Fruit fly (Drosophila melanogaster) whole organism, embryonic: ENCODE measurements around the gene Vha100-2.

Experiments used
- Asciz ChIP-seq: fragments of 200-800 bp; sonication (Bioruptor generic); optimal IDR thresholded peaks from 2 replicates; lab custom pipeline; 2017; ENCODE audit warnings: missing biosample characterization, mild to moderate bottlenecking, missing genetic modification characterization, missing genetic modification reagents
- Atf-2 ChIP-seq: fragments of 200-800 bp; sonication (Bioruptor generic); optimal IDR thresholded peaks from 2 replicates; lab custom pipeline; 2016; ENCODE audit warnings: missing biosample characterization, missing genetic modification characterization
- Awh ChIP-seq: fragments of 200-800 bp; sonication (Bioruptor generic); IDR thresholded peaks from 2 replicates; pipeline ENCODE4, ENCODE4 v1.3.6; 2022; ENCODE audit warnings: missing biosample characterization, missing genetic modification characterization
- BtbVII ChIP-seq: fragments of 200-800 bp; sonication (Bioruptor generic); optimal IDR thresholded peaks from 3 replicates; lab custom pipeline; 2017; ENCODE audit warnings: missing biosample characterization, mild to moderate bottlenecking, missing genetic modification characterization
- CG11696 ChIP-seq: fragments of 200-800 bp; sonication (Bioruptor generic); IDR thresholded peaks from 2 replicates; pipeline ENCODE4 v1.3.6; 2022; ENCODE audit warnings: missing biosample characterization, missing genetic modification characterization
- CG11723 ChIP-seq: fragments of 200-800 bp; sonication (Bioruptor generic); optimal IDR thresholded peaks from 2 replicates; lab custom pipeline; 2017; ENCODE audit warnings: missing biosample characterization, mild to moderate bottlenecking, missing genetic modification characterization
- CG12219 ChIP-seq: fragments of 200-800 bp; sonication (Bioruptor generic); optimal IDR thresholded peaks from 3 replicates; lab custom pipeline; 2018; ENCODE audit warnings: missing biosample characterization, mild to moderate bottlenecking, missing genetic modification characterization
- CG12744 ChIP-seq: fragments of 200-800 bp; sonication (Bioruptor generic); optimal IDR thresholded peaks from 2 replicates; lab custom pipeline; 2016; ENCODE audit warnings: missing biosample characterization, missing genetic modification characterization
- CG14965 ChIP-seq: fragments of 200-800 bp; sonication (Bioruptor generic); optimal IDR thresholded peaks from 2 replicates; lab custom pipeline; 2016; ENCODE audit warnings: missing biosample characterization, missing genetic modification characterization, borderline replicate concordance
- CG15269 ChIP-seq: fragments of 200-800 bp; sonication (Bioruptor generic); optimal IDR thresholded peaks from 2 replicates; lab custom pipeline; 2018; ENCODE audit warnings: missing biosample characterization, mild to moderate bottlenecking, missing genetic modification characterization, moderate library complexity
- CG17359 ChIP-seq: fragments of 200-800 bp; sonication (Bioruptor generic); optimal IDR thresholded peaks from 3 replicates; lab custom pipeline; 2018; ENCODE audit warnings: missing biosample characterization, mild to moderate bottlenecking, missing genetic modification characterization, moderate library complexity
- CG18011 ChIP-seq: fragments of 200-800 bp; sonication (Bioruptor generic); optimal IDR thresholded peaks from 2 replicates; lab custom pipeline; 2017; ENCODE audit warnings: missing biosample characterization, missing genetic modification characterization, mild to moderate bottlenecking, moderate library complexity, missing genotype
- CG31224 ChIP-seq: fragments of 200-800 bp; sonication (Bioruptor generic); IDR thresholded peaks from 2 replicates; pipeline ENCODE4 v1.3.6; 2022; ENCODE audit warnings: missing biosample characterization, missing genetic modification characterization
- CG4360 ChIP-seq: fragments of 200-800 bp; sonication (Bioruptor generic); IDR thresholded peaks from 2 replicates; pipeline ENCODE4 v1.3.6; 2022; ENCODE audit warnings: missing biosample characterization, missing genetic modification characterization
- CG4820 ChIP-seq: fragments of 200-800 bp; sonication (Bioruptor generic); optimal IDR thresholded peaks from 3 replicates; lab custom pipeline; 2016; ENCODE audit warnings: missing biosample characterization, missing genetic modification characterization
- CG7271 ChIP-seq: fragments of 200-800 bp; sonication (Bioruptor generic); optimal IDR thresholded peaks from 2 replicates; lab custom pipeline; 2018; ENCODE audit warnings: missing biosample characterization, mild to moderate bottlenecking, missing genetic modification characterization, moderate library complexity
- CG8478 ChIP-seq: fragments of >200 bp; optimal IDR thresholded peaks from 2 replicates; lab custom pipeline; 2018
- D ChIP-seq, 2 experiments: fragments of 200-800 bp in 1 of 2; fragments of >200 bp in 1 of 2; sonication (Bioruptor generic) in 1 of 2; optimal IDR thresholded peaks; 2 replicates in 1 of 2; 3 replicates in 1 of 2; lab custom pipeline; 2017; ENCODE audit warnings: mild to moderate bottlenecking in 1 of 2, missing biosample characterization in 1 of 2, missing genetic modification characterization in 1 of 2, missing genetic modification reagents in 1 of 2
- Drgx ChIP-seq: fragments of 200-800 bp; sonication (Bioruptor generic); IDR thresholded peaks from 2 replicates; pipeline ENCODE4 v1.3.6; 2022; ENCODE audit warnings: missing biosample characterization, missing genetic modification characterization
- Hmx ChIP-seq: fragments of 200-800 bp; sonication (Bioruptor generic); optimal IDR thresholded peaks from 2 replicates; lab custom pipeline; 2016; ENCODE audit warnings: missing biosample characterization, missing genetic modification characterization
- MESR4 ChIP-seq: fragments of 200-800 bp; sonication (Bioruptor generic); optimal IDR thresholded peaks from 2 replicates; lab custom pipeline; 2018; ENCODE audit warnings: missing biosample characterization, mild to moderate bottlenecking, missing genetic modification characterization, moderate library complexity
- Opbp ChIP-seq: fragments of 200-800 bp; sonication (Bioruptor generic); IDR thresholded peaks from 3 replicates; pipeline ENCODE4 v1.3.6; 2022; ENCODE audit warnings: missing biosample characterization, missing genetic modification characterization; ENCODE audit not compliant: partially characterized antibody
- Optix ChIP-seq: fragments of 200-800 bp; sonication (Bioruptor generic); IDR thresholded peaks from 3 replicates; pipeline ENCODE4 v1.3.6; 2022; ENCODE audit warnings: missing biosample characterization, missing genetic modification characterization
- TFAM ChIP-seq: fragments of 200-800 bp; sonication (Bioruptor generic); optimal IDR thresholded peaks from 2 replicates; lab custom pipeline; 2017; ENCODE audit warnings: missing biosample characterization, missing genetic modification characterization, inconsistent platforms
- ap ChIP-seq: fragments of 200-800 bp; sonication (Bioruptor generic); IDR thresholded peaks from 2 replicates; pipeline ENCODE4 v1.3.6; 2022; ENCODE audit warnings: missing biosample characterization, missing genetic modification characterization
- bsh ChIP-seq, 2 experiments: fragments of 200-800 bp; sonication (Bioruptor generic); optimal IDR thresholded peaks; 2 replicates each; lab custom pipeline; 2017 to 2018; ENCODE audit warnings: mild to moderate bottlenecking in 2 of 2, missing biosample characterization in 2 of 2, missing genetic modification characterization in 2 of 2, moderate library complexity in 1 of 2
- crp ChIP-seq, 2 experiments: fragments of 200-800 bp; sonication (Bioruptor generic); optimal IDR thresholded peaks; 2 replicates in 1 of 2; 3 replicates in 1 of 2; lab custom pipeline; 2017; ENCODE audit warnings: missing biosample characterization in 2 of 2, missing genetic modification characterization in 2 of 2, mild to moderate bottlenecking in 1 of 2, moderate library complexity in 1 of 2
- dan ChIP-seq: fragments of 200-800 bp; sonication (Bioruptor generic); IDR thresholded peaks from 2 replicates; pipeline ENCODE4 v1.3.6; 2022; ENCODE audit warnings: missing biosample characterization, missing genetic modification characterization
- disco-r ChIP-seq: fragments of 200-800 bp; sonication (Bioruptor generic); optimal IDR thresholded peaks from 2 replicates; lab custom pipeline; 2016; ENCODE audit warnings: missing biosample characterization, missing genetic modification characterization
- dpn ChIP-seq, 2 experiments: fragments of 200-800 bp; sonication (Bioruptor generic); optimal IDR thresholded peaks; 3 replicates each; lab custom pipeline; 2016; ENCODE audit warnings: missing biosample characterization in 2 of 2, missing genetic modification characterization in 2 of 2
- dysf ChIP-seq: fragments of 200-800 bp; sonication (Bioruptor generic); IDR thresholded peaks from 3 replicates; pipeline ENCODE4 v1.3.6; 2022; ENCODE audit warnings: missing biosample characterization, missing genetic modification characterization
- ewg ChIP-seq: fragments of 200-800 bp; sonication (Bioruptor generic); optimal IDR thresholded peaks from 3 replicates; lab custom pipeline; 2017; ENCODE audit warnings: mild to moderate bottlenecking, missing biosample characterization, missing genetic modification reagents, missing genetic modification characterization
- eyg ChIP-seq: fragments of 200-800 bp; sonication (Bioruptor generic); optimal IDR thresholded peaks from 3 replicates; lab custom pipeline; 2016; ENCODE audit warnings: missing biosample characterization, missing genetic modification characterization
- fru ChIP-seq: fragments of >200 bp; optimal IDR thresholded peaks from 2 replicates; lab custom pipeline; 2017
- hkb ChIP-seq, 2 experiments: fragments of 200-800 bp in 1 of 2; fragments of >200 bp in 1 of 2; sonication (Bioruptor generic) in 1 of 2; IDR thresholded peaks in 1 of 2; optimal IDR thresholded peaks in 1 of 2; 2 replicates each; pipeline versions ENCODE4 v1.3.6 to Lab custom; 2017 to 2022; ENCODE audit warnings: missing biosample characterization in 1 of 2, missing genetic modification characterization in 1 of 2
- jigr1 ChIP-seq: fragments of 200-800 bp; sonication (Bioruptor generic); IDR thresholded peaks from 3 replicates; pipeline ENCODE4 v1.3.6; 2022; ENCODE audit warnings: missing biosample characterization, missing genetic modification characterization
- kay ChIP-seq: fragments of 200-800 bp; sonication (Bioruptor generic); optimal IDR thresholded peaks from 2 replicates; lab custom pipeline; 2016; ENCODE audit warnings: missing biosample characterization, missing genetic modification characterization
- ken ChIP-seq: fragments of 200-800 bp; sonication (Bioruptor generic); IDR thresholded peaks from 3 replicates; pipeline ENCODE4 v1.3.6; 2022; ENCODE audit warnings: missing biosample characterization, missing genetic modification characterization
- kni ChIP-seq: fragments of 200-800 bp; sonication (Bioruptor generic); optimal IDR thresholded peaks from 3 replicates; lab custom pipeline; 2017; ENCODE audit warnings: mild to moderate bottlenecking, missing biosample characterization, missing genetic modification reagents, missing genetic modification characterization
- onecut ChIP-seq: fragments of 200-800 bp; sonication (Bioruptor generic); IDR thresholded peaks from 2 replicates; pipeline ENCODE4 v1.3.6; 2022; ENCODE audit warnings: missing biosample characterization, missing genetic modification characterization
- phol ChIP-seq: fragments of 200-800 bp; sonication (Bioruptor generic); optimal IDR thresholded peaks from 3 replicates; lab custom pipeline; 2018; ENCODE audit warnings: missing biosample characterization, mild to moderate bottlenecking, missing genetic modification characterization, moderate library complexity
- pnt ChIP-seq: fragments of 200-800 bp; sonication (Bioruptor generic); optimal IDR thresholded peaks from 3 replicates; lab custom pipeline; 2016; ENCODE audit warnings: missing biosample characterization, missing genetic modification characterization
- prd ChIP-seq, 3 experiments: fragments of >200 bp in 2 of 3; fragments of 200-800 bp in 1 of 3; sonication (Bioruptor generic) in 1 of 3; optimal IDR thresholded peaks in 2 of 3; IDR thresholded peaks in 1 of 3; 2 replicates in 2 of 3; 3 replicates in 1 of 3; pipeline versions ENCODE4 v1.3.6 to Lab custom; 2017 to 2022; ENCODE audit warnings: missing biosample characterization in 1 of 3, missing genetic modification characterization in 1 of 3
- sd ChIP-seq: fragments of 200-800 bp; sonication (Bioruptor generic); optimal IDR thresholded peaks from 3 replicates; lab custom pipeline; 2018; ENCODE audit warnings: missing biosample characterization, mild to moderate bottlenecking, missing genetic modification characterization, moderate library complexity
- sim ChIP-seq: fragments of 200-800 bp; sonication (Bioruptor generic); IDR thresholded peaks from 2 replicates; pipeline ENCODE4 v1.3.6; 2022; ENCODE audit warnings: missing biosample characterization, missing genetic modification characterization
- sisA ChIP-seq: fragments of 200-800 bp; sonication (Bioruptor generic); IDR thresholded peaks from 2 replicates; pipeline ENCODE4 v1.3.6; 2022; ENCODE audit warnings: missing biosample characterization, missing genetic modification characterization
- unpg ChIP-seq: fragments of 200-800 bp; sonication (Bioruptor generic); optimal IDR thresholded peaks from 3 replicates; lab custom pipeline; 2018; ENCODE audit warnings: missing biosample characterization, mild to moderate bottlenecking, missing genetic modification characterization, moderate library complexity
- vfl ChIP-seq: fragments of 200-800 bp; sonication (Bioruptor generic); optimal IDR thresholded peaks from 2 replicates; lab custom pipeline; 2016; ENCODE audit warnings: missing biosample characterization, missing genetic modification characterization
- zfh1 ChIP-seq: fragments of 200-800 bp; sonication (Bioruptor generic); IDR thresholded peaks from 3 replicates; pipeline ENCODE4 v1.3.6; 2022; ENCODE audit warnings: missing biosample characterization, missing genetic modification characterization

Vha100-2 gene

dm6 chr3R:18365978-18366643 lies 32.9 kb downstream of the Vha100-2 start, which contains the start of the genes WRNexo and Nup43 (continued):
- TF ChIP-seq ken (GFP tag; lab: Robert Waterston, UW) (peak; percentile 52; the same call in 1 of the 3 replicates), fru (no peak), vfl (GFP tag; lab: Kevin White, UChicago) (peak; percentile 2), Opbp (GFP tag; lab: Robert Waterston, UW) (no peak), CG11723 (no peak), phol (tag; lab: Kevin White, UChicago) (peak; percentile 59), onecut (GFP tag; lab: Robert Waterston, UW) (no peak), ap (no peak), kni (GFP tag; lab: Kevin White, UChicago) (no peak), CG14965 (GFP tag; lab: Kevin White, UChicago) (no peak), Asciz (no peak), CG8478 (lab: Kevin White, UChicago) (no peak), bsh (GFP tag; optimal IDR thresholded peaks at IDR 0.05; lab: Kevin White, UChicago) (no peak), unpg (GFP tag; lab: Kevin White, UChicago) (no peak), Awh (GFP tag; lab: Robert Waterston, UW) (no peak), sisA (GFP tag; lab: Robert Waterston, UW) (peak; percentile 14; the same call in 1 of the 2 replicates), crp (GFP tag; optimal IDR thresholded peaks at IDR 0.05; lab: Kevin White, UChicago) (no peak), CG4820 (GFP tag; lab: Kevin White, UChicago) (peak; percentile 9), dysf (GFP tag; lab: Robert Waterston, UW) (peak; percentile 36; the same call in 1 of the 3 replicates), prd (optimal IDR thresholded peaks at IDR 0.05; lab: Kevin White, UChicago) (no peak), prd (GFP tag; IDR thresholded peaks at IDR 0.05; lab: Robert Waterston, UW) (peak; percentile 52; the same call in 2 of the 3 replicates), sd (tag; lab: Kevin White, UChicago) (no peak), sim (GFP tag; lab: Robert Waterston, UW) (no peak), zfh1 (GFP tag; lab: Robert Waterston, UW) (peak; percentile 54; the same call in 2 of the 3 replicates), CG11696 (GFP tag; lab: Robert Waterston, UW) (no peak), pnt (peak; percentile 13), BtbVII (GFP tag; lab: Kevin White, UChicago) (no peak), MESR4 (no peak), CG7271 (tag; lab: Kevin White, UChicago) (no peak), CG12219 (GFP tag; lab: Kevin White, UChicago) (no peak), dpn (GFP tag; optimal IDR thresholded peaks at IDR 0.05; lab: Kevin White, UChicago) (peak; percentile 33 to 51), CG15269 (tag; lab: Kevin White, UChicago) (no peak), Hmx (GFP tag; lab: Kevin White, UChicago) (no peak), ewg (GFP tag; lab: Kevin White, UChicago) (no peak), hkb (optimal IDR thresholded peaks at IDR 0.05; lab: Kevin White, UChicago) (no peak), hkb (GFP tag; IDR thresholded peaks at IDR 0.05; lab: Robert Waterston, UW) (no peak), CG17359 (tag; lab: Kevin White, UChicago) (no peak), CG12744 (GFP tag; lab: Kevin White, UChicago) (no peak), CG18011 (GFP tag; lab: Kevin White, UChicago) (peak; percentile 15), jigr1 (GFP tag; lab: Robert Waterston, UW) (no peak), CG31224 (GFP tag; lab: Robert Waterston, UW) (peak; percentile 55), D (optimal IDR thresholded peaks at IDR 0.05; lab: Kevin White, UChicago) (no peak), D (GFP tag; optimal IDR thresholded peaks at IDR 0.05; lab: Kevin White, UChicago) (no peak), disco-r (GFP tag; lab: Kevin White, UChicago) (no peak), Optix (GFP tag; lab: Robert Waterston, UW) (no peak), dan (GFP tag; lab: Robert Waterston, UW) (no peak), Atf-2 (GFP tag; lab: Kevin White, UChicago) (no peak), Drgx (no peak), CG4360 (GFP tag; lab: Robert Waterston, UW) (no peak), eyg (GFP tag; lab: Kevin White, UChicago) (no peak), kay (no peak), TFAM (GFP tag; lab: Kevin White, UChicago) (no peak)
